Worm (Caenorhabditis elegans) whole organism, L2 larva: ENCODE results near the gene C17H11.2.

ENCODE experiments used
- C34F6.9 ChIP-seq: fragments of 150-350 bp; optimal IDR thresholded peaks from 2 replicates; lab custom pipeline; 2014; ENCODE audit warnings: missing biosample characterization, missing genetic modification characterization
- F13H6.1 ChIP-seq: sonication (generic microtip); optimal IDR thresholded peaks from 2 replicates; lab custom pipeline; 2016; ENCODE audit warnings: missing genetic modification characterization, missing compliant biosample characterization
- R02D3.7 ChIP-seq: fragments of 150-350 bp; optimal IDR thresholded peaks from 2 replicates; lab custom pipeline; 2014; ENCODE audit warnings: missing biosample characterization, missing genetic modification characterization
- Y55F3AM.14 ChIP-seq: fragments of 200-800 bp; sonication (Bioruptor generic); optimal IDR thresholded peaks from 2 replicates; lab custom pipeline; 2018; ENCODE audit warnings: mild to moderate bottlenecking, missing genetic modification characterization, missing compliant biosample characterization
- ZK546.5 ChIP-seq: sonication (generic microtip); optimal IDR thresholded peaks from 2 replicates; lab custom pipeline; 2017; ENCODE audit warnings: missing biosample characterization, missing genetic modification characterization
- aly-2 ChIP-seq: fragments of 150-350 bp; optimal IDR thresholded peaks from 2 replicates; lab custom pipeline; 2014; ENCODE audit warnings: missing biosample characterization, missing genetic modification characterization
- ama-1 ChIP-seq: fragments of 150-350 bp; optimal IDR thresholded peaks from 2 replicates; lab custom pipeline; 2018; ENCODE audit warnings: inconsistent platforms
- blmp-1 ChIP-seq: sonication (generic microtip); optimal IDR thresholded peaks from 2 replicates; lab custom pipeline; 2017; ENCODE audit warnings: missing genetic modification characterization, mild to moderate bottlenecking, missing compliant biosample characterization, antibody characterized with exemption, moderate library complexity; ENCODE audit not compliant: insufficient read depth
- ceh-16 ChIP-seq: fragments of 150-350 bp; optimal IDR thresholded peaks from 2 replicates; lab custom pipeline; 2014; ENCODE audit warnings: missing biosample characterization, missing genetic modification characterization
- ceh-82 ChIP-seq: fragments of 150-350 bp; optimal IDR thresholded peaks from 2 replicates; lab custom pipeline; 2014; ENCODE audit warnings: missing biosample characterization, missing genetic modification characterization
- crh-2 ChIP-seq: sonication (generic microtip); optimal IDR thresholded peaks from 2 replicates; lab custom pipeline; 2017; ENCODE audit warnings: missing biosample characterization, missing genetic modification characterization
- dmd-4 ChIP-seq: sonication (generic microtip); optimal IDR thresholded peaks from 2 replicates; lab custom pipeline; 2017; ENCODE audit warnings: missing biosample characterization, missing genetic modification characterization
- elt-1 ChIP-seq: fragments of 150-350 bp; optimal IDR thresholded peaks from 2 replicates; lab custom pipeline; 2014; ENCODE audit warnings: missing biosample characterization, missing genetic modification characterization
- fos-1 ChIP-seq: fragments of 150-350 bp; optimal IDR thresholded peaks from 2 replicates; lab custom pipeline; 2014; ENCODE audit warnings: missing biosample characterization, missing genetic modification characterization
- gmeb-1 ChIP-seq: fragments of 150-350 bp; optimal IDR thresholded peaks from 2 replicates; lab custom pipeline; 2014; ENCODE audit warnings: missing biosample characterization, missing genetic modification characterization
- lin-11 ChIP-seq: fragments of 150-350 bp; sonication (generic microtip); optimal IDR thresholded peaks from 2 replicates; lab custom pipeline; 2014; ENCODE audit warnings: missing biosample characterization, missing genetic modification characterization, inconsistent platforms, mixed read lengths
- lin-13 ChIP-seq: fragments of 150-350 bp; optimal IDR thresholded peaks from 2 replicates; lab custom pipeline; 2014; ENCODE audit warnings: missing biosample characterization, missing genetic modification reagents, missing genetic modification characterization
- mbf-1 ChIP-seq: sonication (generic microtip); optimal IDR thresholded peaks from 2 replicates; lab custom pipeline; 2017; ENCODE audit warnings: missing biosample characterization, missing genetic modification characterization
- nhr-10 ChIP-seq: sonication (generic microtip); optimal IDR thresholded peaks from 2 replicates; lab custom pipeline; 2017; ENCODE audit warnings: missing biosample characterization, missing genetic modification characterization
- nhr-11 ChIP-seq: fragments of 150-350 bp; optimal IDR thresholded peaks from 2 replicates; lab custom pipeline; 2014; ENCODE audit warnings: missing biosample characterization, missing genetic modification characterization
- nhr-129 ChIP-seq: fragments of 150-350 bp; optimal IDR thresholded peaks from 2 replicates; lab custom pipeline; 2014; ENCODE audit warnings: missing biosample characterization, missing genetic modification characterization
- nhr-23 ChIP-seq: fragments of 150-350 bp; optimal IDR thresholded peaks from 2 replicates; lab custom pipeline; 2014; ENCODE audit warnings: missing biosample characterization, missing genetic modification reagents, missing genetic modification characterization
- nhr-237 ChIP-seq: fragments of 150-350 bp; optimal IDR thresholded peaks from 2 replicates; lab custom pipeline; 2014; ENCODE audit warnings: missing biosample characterization, missing genetic modification characterization
- nhr-25 ChIP-seq: fragments of 150-350 bp; sonication (generic microtip); optimal IDR thresholded peaks from 3 replicates; lab custom pipeline; 2014; ENCODE audit warnings: missing biosample characterization, missing genetic modification characterization
- nhr-6 ChIP-seq: fragments of 150-350 bp; optimal IDR thresholded peaks from 2 replicates; lab custom pipeline; 2014; ENCODE audit warnings: missing biosample characterization, missing genetic modification characterization
- peb-1 ChIP-seq: fragments of 150-350 bp; optimal IDR thresholded peaks from 2 replicates; lab custom pipeline; 2014; ENCODE audit warnings: missing biosample characterization, missing genetic modification characterization
- sem-4 ChIP-seq: fragments of 150-350 bp; optimal IDR thresholded peaks from 2 replicates; lab custom pipeline; 2014; ENCODE audit warnings: missing biosample characterization, missing genetic modification reagents, missing genetic modification characterization
- skn-1 ChIP-seq: sonication (generic microtip); optimal IDR thresholded peaks from 2 replicates; lab custom pipeline; 2017; ENCODE audit warnings: missing biosample characterization, missing genetic modification characterization
- sma-3 ChIP-seq: sonication (generic microtip); optimal IDR thresholded peaks from 2 replicates; lab custom pipeline; 2016; ENCODE audit warnings: missing genetic modification reagents, missing genetic modification characterization, missing compliant biosample characterization
- sma-9 ChIP-seq, 2 experiments: fragments of 150-350 bp in 1 of 2; sonication (generic microtip) in 1 of 2; optimal IDR thresholded peaks; 2 replicates each; lab custom pipeline; 2014 to 2016; ENCODE audit warnings: missing genetic modification characterization in 2 of 2, mild to moderate bottlenecking in 1 of 2, missing biosample characterization in 1 of 2, missing compliant biosample characterization in 1 of 2, missing genetic modification reagents in 1 of 2, moderate library complexity in 1 of 2
- snpc-4 ChIP-seq: fragments of 150-350 bp; optimal IDR thresholded peaks from 2 replicates; lab custom pipeline; 2014; ENCODE audit warnings: missing biosample characterization, missing genetic modification characterization
- unc-39 ChIP-seq: fragments of 150-350 bp; optimal IDR thresholded peaks from 2 replicates; lab custom pipeline; 2014; ENCODE audit warnings: missing biosample characterization, missing genetic modification characterization
- unc-55 ChIP-seq: fragments of 150-350 bp; sonication (generic microtip); optimal IDR thresholded peaks from 3 replicates; lab custom pipeline; 2014; ENCODE audit warnings: missing biosample characterization, missing genetic modification reagents, missing genetic modification characterization
- zag-1 ChIP-seq: fragments of 150-350 bp; optimal IDR thresholded peaks from 2 replicates; lab custom pipeline; 2014; ENCODE audit warnings: missing biosample characterization, missing genetic modification characterization

The C17H11.2 gene

DNA sequence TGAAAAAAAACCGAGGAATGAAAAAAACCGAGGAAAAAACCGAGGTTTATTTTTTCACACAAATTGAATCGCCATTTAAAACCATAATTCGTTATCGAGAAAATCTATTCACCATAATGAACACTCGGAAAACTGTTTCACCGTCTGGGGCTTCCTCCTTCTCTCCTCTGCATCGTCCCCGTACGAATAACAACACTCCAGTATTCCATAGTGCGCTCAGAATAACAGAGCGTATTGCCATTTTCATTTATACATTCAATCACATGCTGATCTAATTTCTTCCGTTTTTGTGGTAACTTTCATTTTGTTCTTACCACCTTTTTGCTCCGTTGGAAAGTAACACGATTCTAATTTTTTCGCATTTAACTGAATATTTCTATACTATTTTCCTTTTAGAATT, at the start of gene C17H11.2:
Gene C17H11.2, plus strand, starts transcription at position 397 of the 400 bp plus-strand sequence.
- no peak for TF ChIP-seq unc-39 (tag; lab: Kevin White, UChicago)
- TF ChIP-seq C34F6.9: peak; percentile 39
- peak; percentile 32 for TF ChIP-seq fos-1
- TF ChIP-seq R02D3.7 (tag; lab: Kevin White, UChicago): no peak
- no peak for TF ChIP-seq Y55F3AM.14
- no peak for TF ChIP-seq nhr-6 (tag; lab: Kevin White, UChicago)
- TF ChIP-seq F13H6.1 (tag; lab: Kevin White, UChicago): no peak
- TF ChIP-seq nhr-129 (tag; lab: Kevin White, UChicago): peak; percentile 47
- TF ChIP-seq dmd-4 (tag; lab: Kevin White, UChicago): no peak
- peak; percentile 20 for TF ChIP-seq sma-9 (GFP tag; optimal IDR thresholded peaks at IDR 0.05; lab: Kevin White, UChicago)
- TF ChIP-seq sma-9 (tag; optimal IDR thresholded peaks at IDR 0.05; lab: Kevin White, UChicago): no peak

ce11 chrX:8120281-8120680, 49.4 kb upstream of the C17H11.2 start:
- no peak for TF ChIP-seq nhr-129 (tag; lab: Kevin White, UChicago)

- TF ChIP-seq blmp-1 (tag; lab: Kevin White, UChicago): no peak
- no peak for TF ChIP-seq nhr-11 (tag; lab: Kevin White, UChicago)
- no peak for TF ChIP-seq lin-11
- TF ChIP-seq lin-13 (GFP tag; lab: Kevin White, UChicago): no peak
Observed at ce11 chrX:8123194-8123593, 46.5 kb upstream of the C17H11.2 start, which contains the start of gene C02B8.12. Gene C02B8.12 (minus strand): TSS chrX:8123368.

DNA sequence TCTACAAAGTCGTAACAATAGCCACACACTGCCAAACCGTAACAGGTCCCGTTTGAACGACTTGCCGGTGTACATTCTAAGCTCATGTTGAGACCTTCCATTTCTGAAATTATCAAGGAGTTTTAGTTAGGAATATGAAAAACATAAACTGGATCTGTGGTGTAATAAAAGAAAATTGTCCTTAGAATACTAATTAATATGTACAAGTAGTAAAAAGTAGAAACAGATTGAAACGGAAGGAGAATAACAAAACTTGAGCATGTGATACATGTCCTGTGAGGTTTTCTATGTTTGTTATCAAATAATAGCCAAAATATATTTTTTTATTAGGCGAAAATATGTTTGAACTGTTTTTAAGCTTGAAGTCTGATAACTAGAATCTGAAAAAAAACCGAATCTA, 40.2 kb upstream of the C17H11.2 start, which contains the start of gene frpr-1:
Gene frpr-1, minus strand, starts transcription at position 101 of the 400 bp plus-strand sequence.
- no peak for TF ChIP-seq ceh-82 (tag; lab: Kevin White, UChicago)
- no peak for TF ChIP-seq Y55F3AM.14
- TF ChIP-seq zag-1 (tag; lab: Kevin White, UChicago): no peak
- no peak for TF ChIP-seq snpc-4
- no peak for TF ChIP-seq skn-1 (tag; lab: Kevin White, UChicago)
- no peak for TF ChIP-seq sem-4 (tag; lab: Kevin White, UChicago)
- no peak for TF ChIP-seq lin-11
- no peak for TF ChIP-seq aly-2 (tag; lab: Kevin White, UChicago)
- TF ChIP-seq gmeb-1 (tag; lab: Kevin White, UChicago): no peak

DNA sequence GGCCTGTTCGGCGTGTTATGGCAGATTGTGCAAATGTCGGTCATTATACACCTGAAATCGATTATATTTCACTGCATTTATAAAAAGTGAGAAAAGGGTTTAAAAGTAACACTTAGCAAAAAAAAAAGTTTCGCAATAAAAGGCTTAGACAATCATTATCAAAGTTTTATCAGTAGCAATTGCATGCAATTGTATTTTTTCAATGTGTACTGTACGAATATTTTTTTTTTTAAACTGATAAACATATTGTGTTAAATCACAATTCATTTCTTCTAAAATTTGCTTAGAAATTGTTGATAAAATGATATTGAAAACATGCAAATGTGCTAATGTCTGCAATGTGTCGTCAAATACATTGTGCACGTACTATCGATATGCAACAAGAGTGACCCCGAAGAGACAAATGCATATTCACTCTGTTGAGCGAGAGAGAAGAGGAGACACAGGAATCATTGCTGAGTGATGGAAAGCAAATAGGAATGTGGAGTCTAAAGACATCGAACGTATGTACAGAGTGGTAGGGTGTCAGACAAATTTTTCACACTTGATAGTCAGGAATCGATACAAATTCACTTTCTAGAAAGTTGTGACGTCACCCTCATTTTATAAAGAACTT, 33.3 kb upstream of the C17H11.2 start, which contains the start of gene C02B8.6:
Gene C02B8.6, minus strand, starts transcription at position 51 of the 616 bp plus-strand sequence.
- TF ChIP-seq nhr-6 (tag; lab: Kevin White, UChicago) (no peak), aly-2 (tag; lab: Kevin White, UChicago) (no peak), ama-1 (lab: Kevin White, UChicago) (no peak), R02D3.7 (tag; lab: Kevin White, UChicago) (no peak), crh-2 (tag; lab: Kevin White, UChicago) (peak; percentile 51), lin-11 (no peak), F13H6.1 (tag; lab: Kevin White, UChicago) (peak; percentile 39), sma-3 (GFP tag; lab: Kevin White, UChicago) (no peak), peb-1 (tag; lab: Kevin White, UChicago) (no peak), sma-9 (GFP tag; optimal IDR thresholded peaks at IDR 0.05; lab: Kevin White, UChicago) (no peak), sma-9 (tag; optimal IDR thresholded peaks at IDR 0.05; lab: Kevin White, UChicago) (no peak), ceh-82 (tag; lab: Kevin White, UChicago) (no peak), mbf-1 (tag; lab: Kevin White, UChicago) (no peak), ZK546.5 (no peak), nhr-10 (tag; lab: Kevin White, UChicago) (no peak), nhr-237 (no peak), fos-1 (peak; percentile 86), nhr-25 (no peak), nhr-23 (no peak), nhr-129 (tag; lab: Kevin White, UChicago) (peak; percentile 82), lin-13 (GFP tag; lab: Kevin White, UChicago) (peak; percentile 44), ceh-16 (tag; lab: Kevin White, UChicago) (no peak), C34F6.9 (peak; percentile 59), elt-1 (tag; lab: Kevin White, UChicago) (no peak), unc-55 (GFP tag; lab: Kevin White, UChicago) (peak; percentile 70)
